Fruit fly (Drosophila melanogaster) Kc167 (cell line): Measurements from ENCODE around the gene eIF5B.

Experiments
- Myc ChIP-seq: fragments of >200 bp; optimal IDR thresholded peaks from 2 replicates; lab custom pipeline; 2017; ENCODE audit warnings: missing external identifiers
- Sin3A ChIP-seq: fragments of >200 bp; optimal IDR thresholded peaks from 2 replicates; lab custom pipeline; 2018; ENCODE audit warnings: missing external identifiers
- h ChIP-seq: fragments of >200 bp; optimal IDR thresholded peaks from 3 replicates; lab custom pipeline; 2018; ENCODE audit warnings: missing external identifiers
- insv ChIP-seq: fragments of >200 bp; optimal IDR thresholded peaks from 3 replicates; lab custom pipeline; 2018; ENCODE audit warnings: missing external identifiers
- psq ChIP-seq: fragments of >200 bp; optimal IDR thresholded peaks from 2 replicates; lab custom pipeline; 2017; ENCODE audit warnings: missing external identifiers

dm6 chr3L:3503248-3503647 is 42.5 kb upstream of the eIF5B start:
- no peak for TF ChIP-seq psq (lab: Kevin White, UChicago)
- TF ChIP-seq Sin3A (lab: Kevin White, UChicago) = no peak
- TF ChIP-seq h = no peak
- TF ChIP-seq insv = no peak
- TF ChIP-seq Myc (lab: Kevin White, UChicago) = no peak
